Worm (Caenorhabditis elegans): ENCODE measurements around the gene lin-66.

Gene lin-66

DNA sequence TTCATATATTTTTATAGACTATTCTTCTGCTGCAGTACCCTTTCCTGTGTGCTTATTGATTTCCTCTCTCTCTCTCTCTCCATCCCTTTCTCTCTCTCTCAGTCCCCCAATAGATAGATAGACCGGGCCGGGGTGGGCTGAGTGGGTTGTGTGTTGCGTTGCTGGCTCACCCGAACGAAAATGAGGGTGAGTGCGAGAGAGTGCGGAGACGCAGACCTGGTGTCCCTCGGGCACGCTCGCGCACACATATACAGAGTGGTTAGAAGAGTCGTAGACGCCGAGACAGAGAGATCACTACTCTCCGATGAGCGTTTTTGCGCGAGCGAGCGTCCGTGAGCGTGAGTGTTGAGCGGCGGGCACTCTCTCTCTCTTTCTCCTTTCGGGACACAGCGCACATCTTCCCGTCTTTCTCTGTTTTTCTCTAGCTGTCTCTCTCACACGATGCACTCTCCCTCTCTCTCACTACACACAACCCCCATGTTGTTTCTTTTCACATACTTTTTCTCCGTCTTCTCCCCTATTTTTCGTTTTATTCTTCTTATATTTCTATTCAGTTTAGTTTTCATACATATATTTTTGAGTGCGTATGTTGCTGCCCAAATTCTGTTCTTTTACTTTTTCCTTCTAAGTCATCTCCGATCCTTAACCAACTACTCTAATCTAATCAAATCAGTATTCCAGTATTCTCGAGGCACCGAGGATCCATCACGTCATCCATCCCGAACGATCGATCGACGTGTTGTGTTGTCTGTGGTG, at the start of gene lin-66:
Gene lin-66, plus strand, starts transcription at position 672 of the 756 bp plus-strand sequence.
- peak; percentile 76 for TF ChIP-seq dao-5 (tag; optimal IDR thresholded peaks at IDR 0.05)
- TF ChIP-seq W03F9.2 (tag; optimal IDR thresholded peaks at IDR 0.05) = peak; percentile 59
- TF ChIP-seq him-1 (tag; optimal IDR thresholded peaks at IDR 0.05) = peak; percentile 94

ce11 chrIV:13838296-13838695, 49.6 kb upstream of the lin-66 start:
- TF ChIP-seq him-1 (tag; optimal IDR thresholded peaks at IDR 0.05) (no peak), dao-5 (tag; optimal IDR thresholded peaks at IDR 0.05) (no peak), W03F9.2 (tag; optimal IDR thresholded peaks at IDR 0.05) (no peak)

- TF ChIP-seq dao-5 (tag; optimal IDR thresholded peaks at IDR 0.05) (no peak), him-1 (tag; optimal IDR thresholded peaks at IDR 0.05) (no peak), W03F9.2 (tag; optimal IDR thresholded peaks at IDR 0.05) (no peak)
Observed at ce11 chrIV:13860459-13860858, 27.4 kb upstream of the lin-66 start.

DNA sequence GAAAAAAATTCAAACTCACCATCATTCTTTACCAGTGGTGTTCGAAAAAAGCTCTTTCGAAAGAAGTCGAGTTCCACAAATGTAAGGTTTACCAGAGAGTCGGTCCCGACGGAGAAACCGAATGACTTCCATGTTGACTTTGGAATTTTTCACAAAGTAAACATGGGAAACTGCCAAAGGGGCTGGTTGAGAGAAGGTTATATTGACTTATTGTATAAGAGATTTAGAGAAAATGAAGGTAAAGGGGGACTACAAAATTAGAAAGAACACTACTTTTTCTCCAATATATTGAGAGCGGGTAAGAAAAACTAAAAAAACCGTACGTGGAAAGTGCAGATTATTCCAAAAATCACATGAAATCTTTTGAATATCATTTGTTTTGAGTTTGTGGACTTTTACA, 22.7 kb upstream of the lin-66 start, which contains the start of gene vamp-8:
Gene vamp-8, minus strand, starts transcription at position 25 of the 400 bp plus-strand sequence.
- TF ChIP-seq W03F9.2 (tag; optimal IDR thresholded peaks at IDR 0.05) = no peak
- TF ChIP-seq dao-5 (tag; optimal IDR thresholded peaks at IDR 0.05) = no peak
- no peak for TF ChIP-seq him-1 (tag; optimal IDR thresholded peaks at IDR 0.05)

DNA sequence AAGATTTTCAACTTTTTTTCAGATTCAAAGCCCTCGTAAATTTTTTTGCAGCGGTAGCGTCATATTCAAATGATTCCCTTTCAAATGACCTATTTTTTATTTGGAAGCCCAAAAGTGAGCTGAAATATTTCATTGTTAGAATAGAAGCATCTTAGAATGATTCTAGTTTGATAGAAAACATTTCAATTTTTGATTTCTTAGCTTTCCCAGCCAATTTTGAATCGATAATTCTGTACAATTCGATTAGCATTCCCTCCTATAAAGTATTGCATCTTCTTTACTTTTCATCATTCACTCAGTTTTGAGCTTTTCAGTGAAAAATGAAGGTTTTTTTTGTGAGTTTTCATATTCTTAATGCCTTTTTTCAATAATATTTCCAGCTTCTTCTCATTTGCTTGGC, 21.1 kb upstream of the lin-66 start, which contains the start of gene B0513.90:
Gene B0513.90, plus strand, starts transcription at position 301 of the 400 bp plus-strand sequence.
- no peak for TF ChIP-seq W03F9.2 (tag; optimal IDR thresholded peaks at IDR 0.05)
- no peak for TF ChIP-seq dao-5 (tag; optimal IDR thresholded peaks at IDR 0.05)
- no peak for TF ChIP-seq him-1 (tag; optimal IDR thresholded peaks at IDR 0.05)

DNA sequence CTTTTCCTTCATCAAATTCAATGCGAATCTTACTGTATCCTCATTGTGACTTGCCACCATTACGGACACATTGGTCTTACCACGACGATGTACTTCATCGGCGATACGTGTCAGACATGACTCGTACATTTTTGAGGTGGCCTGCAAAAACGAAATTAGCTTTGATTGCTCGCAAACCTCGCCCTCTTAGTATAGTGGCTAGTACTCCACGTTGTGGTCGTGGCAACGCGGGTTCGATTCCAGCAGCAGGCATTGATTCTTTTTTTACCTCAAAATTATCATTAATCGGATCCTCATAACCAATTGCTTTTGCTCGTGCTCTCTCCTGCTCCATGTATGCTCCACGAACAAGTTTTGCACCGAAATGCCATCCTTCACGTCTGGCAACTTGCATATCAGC, 17.8 kb upstream of the lin-66 start:
- no peak for TF ChIP-seq dao-5 (tag; optimal IDR thresholded peaks at IDR 0.05)
- no peak for TF ChIP-seq him-1 (tag; optimal IDR thresholded peaks at IDR 0.05)
- no peak for TF ChIP-seq W03F9.2 (tag; optimal IDR thresholded peaks at IDR 0.05)

- TF ChIP-seq dao-5 (tag; optimal IDR thresholded peaks at IDR 0.05) = no peak
- no peak for TF ChIP-seq him-1 (tag; optimal IDR thresholded peaks at IDR 0.05)
Observed at ce11 chrIV:13876565-13877153, 11.2 kb upstream of the lin-66 start, which contains the start of gene prdh-1. Gene prdh-1, minus strand, starts transcription at chrIV:13876615.

ce11 chrIV:13877707-13878106, 10.2 kb upstream of the lin-66 start:
- peak; percentile 64 for TF ChIP-seq him-1 (tag; optimal IDR thresholded peaks at IDR 0.05)
- no peak for TF ChIP-seq dao-5 (tag; optimal IDR thresholded peaks at IDR 0.05)
- TF ChIP-seq W03F9.2 (tag; optimal IDR thresholded peaks at IDR 0.05) = no peak

DNA sequence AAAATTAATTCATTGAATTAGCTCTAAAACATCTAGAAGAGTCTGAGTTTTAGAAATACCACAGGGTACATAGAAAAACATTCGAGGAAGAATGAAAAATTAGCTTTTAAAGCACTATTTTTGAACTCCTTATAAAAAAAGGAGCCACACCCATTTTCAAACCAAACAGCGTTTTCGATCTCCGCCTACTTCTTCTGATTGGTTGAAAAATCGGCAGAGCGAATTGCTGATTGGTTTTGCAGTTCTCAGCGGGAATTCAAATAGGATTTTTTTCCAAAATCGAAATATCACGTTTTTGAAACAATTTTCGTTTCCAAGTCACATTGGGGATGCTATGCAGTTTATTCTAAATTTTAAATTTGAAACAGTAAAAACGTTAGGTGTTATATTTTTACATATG, 9.8 kb upstream of the lin-66 start:
- no peak for TF ChIP-seq him-1 (tag; optimal IDR thresholded peaks at IDR 0.05)
- no peak for TF ChIP-seq W03F9.2 (tag; optimal IDR thresholded peaks at IDR 0.05)
- TF ChIP-seq dao-5 (tag; optimal IDR thresholded peaks at IDR 0.05) = no peak

DNA sequence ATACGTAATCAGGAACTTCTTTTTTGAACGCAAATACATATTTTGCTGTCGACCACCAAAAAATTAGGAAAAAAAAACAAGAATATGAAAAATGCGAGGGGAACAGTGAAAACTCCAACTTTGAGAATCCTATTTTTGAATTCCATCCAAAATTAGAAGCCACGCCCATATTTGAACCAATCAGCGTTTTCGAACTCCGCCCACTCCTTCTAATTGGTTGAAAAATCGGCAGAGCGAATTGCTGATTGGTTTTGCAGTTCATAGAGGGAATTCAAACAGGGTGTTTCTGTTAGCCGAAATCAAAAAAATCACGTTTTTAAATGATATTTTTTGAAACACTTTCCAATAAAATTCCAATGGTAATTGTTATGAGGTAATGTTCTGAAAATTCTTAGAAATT, 9.1 kb upstream of the lin-66 start:
- TF ChIP-seq W03F9.2 (tag; optimal IDR thresholded peaks at IDR 0.05) (no peak), him-1 (tag; optimal IDR thresholded peaks at IDR 0.05) (no peak), dao-5 (tag; optimal IDR thresholded peaks at IDR 0.05) (no peak)

- TF ChIP-seq him-1 (tag; optimal IDR thresholded peaks at IDR 0.05) (no peak), dao-5 (tag; optimal IDR thresholded peaks at IDR 0.05) (no peak), W03F9.2 (tag; optimal IDR thresholded peaks at IDR 0.05) (no peak)
Observed at ce11 chrIV:13879851-13880250, 8.0 kb upstream of the lin-66 start, which contains the start of gene B0513.4. Gene B0513.4, plus strand, starts transcription at chrIV:13880151.

DNA sequence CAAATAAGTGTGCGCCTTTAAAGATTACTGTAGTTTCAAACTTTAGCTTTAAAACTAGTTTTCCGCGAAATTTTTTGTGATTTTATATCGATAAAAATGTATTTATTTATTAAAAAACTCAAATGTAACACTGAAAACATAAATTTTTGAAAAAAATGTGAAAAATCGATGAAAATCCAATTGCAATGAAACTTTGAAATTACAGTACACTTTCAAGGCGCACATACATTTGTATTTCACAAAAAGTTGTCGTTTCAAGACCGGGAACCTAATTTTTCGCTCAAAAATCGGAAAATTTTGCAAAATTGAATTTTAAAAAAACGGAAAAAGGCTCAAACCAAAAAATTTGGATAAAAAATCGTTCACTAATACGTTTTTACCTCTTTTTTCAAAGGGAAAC, 7.5 kb upstream of the lin-66 start:
- TF ChIP-seq dao-5 (tag; optimal IDR thresholded peaks at IDR 0.05) (no peak), him-1 (tag; optimal IDR thresholded peaks at IDR 0.05) (no peak), W03F9.2 (tag; optimal IDR thresholded peaks at IDR 0.05) (no peak)

DNA sequence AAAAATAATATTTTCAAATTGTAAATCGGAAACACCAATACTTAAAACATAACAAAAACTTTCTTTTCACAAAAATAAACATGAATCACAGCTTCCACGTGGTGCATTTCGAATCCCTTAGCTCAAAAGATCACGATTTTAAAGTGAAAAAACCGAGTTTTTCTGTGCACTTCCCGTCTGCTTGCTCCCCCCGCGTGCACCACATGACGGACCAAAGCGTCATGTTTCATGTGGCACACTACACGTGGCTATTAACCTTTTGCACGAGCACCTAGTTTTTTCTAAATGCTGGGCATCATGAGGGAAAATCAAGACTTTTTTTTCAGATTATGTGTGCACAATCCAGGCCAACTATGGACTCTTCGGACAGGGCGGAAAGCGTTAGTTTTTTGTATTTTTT, 7.1 kb upstream of the lin-66 start:
- TF ChIP-seq him-1 (tag; optimal IDR thresholded peaks at IDR 0.05) = no peak
- no peak for TF ChIP-seq W03F9.2 (tag; optimal IDR thresholded peaks at IDR 0.05)
- TF ChIP-seq dao-5 (tag; optimal IDR thresholded peaks at IDR 0.05) = no peak

- TF ChIP-seq him-1 (tag; optimal IDR thresholded peaks at IDR 0.05) (peak; percentile 60), dao-5 (tag; optimal IDR thresholded peaks at IDR 0.05) (no peak), W03F9.2 (tag; optimal IDR thresholded peaks at IDR 0.05) (peak; percentile 78)
Observed at ce11 chrIV:13881754-13882275, 6.1 kb upstream of the lin-66 start, which contains the start of gene rpl-29. Gene rpl-29, plus strand, starts transcription at chrIV:13882225.
